Fruit fly (Drosophila melanogaster) whole organism, prepupa: ENCODE measurements around the gene CG10560.

ENCODE experiments used
- CG6854 ChIP-seq: fragments of 200-800 bp; sonication (Bioruptor generic); optimal IDR thresholded peaks from 2 replicates; lab custom pipeline; 2017; ENCODE audit warnings: missing biosample characterization, mild to moderate bottlenecking, missing genetic modification characterization
- CG8119 ChIP-seq: fragments of 200-800 bp; sonication (Bioruptor generic); IDR thresholded peaks from 3 replicates; pipeline ENCODE4 v1.3.6; 2022; ENCODE audit warnings: missing biosample characterization, missing genetic modification characterization
- Eip75B ChIP-seq: fragments of 200-800 bp; sonication (Bioruptor generic); optimal IDR thresholded peaks from 3 replicates; lab custom pipeline; 2016; ENCODE audit warnings: missing biosample characterization, missing genetic modification characterization
- Sox15 ChIP-seq: fragments of 200-800 bp; sonication (Bioruptor generic); optimal IDR thresholded peaks from 3 replicates; lab custom pipeline; 2016; ENCODE audit warnings: missing biosample characterization, missing genetic modification characterization
- fd59A ChIP-seq: fragments of 200-800 bp; sonication (Bioruptor generic); optimal IDR thresholded peaks from 2 replicates; lab custom pipeline; 2017; ENCODE audit warnings: missing biosample characterization, mild to moderate bottlenecking, missing genetic modification characterization, missing genetic modification reagents

DNA sequence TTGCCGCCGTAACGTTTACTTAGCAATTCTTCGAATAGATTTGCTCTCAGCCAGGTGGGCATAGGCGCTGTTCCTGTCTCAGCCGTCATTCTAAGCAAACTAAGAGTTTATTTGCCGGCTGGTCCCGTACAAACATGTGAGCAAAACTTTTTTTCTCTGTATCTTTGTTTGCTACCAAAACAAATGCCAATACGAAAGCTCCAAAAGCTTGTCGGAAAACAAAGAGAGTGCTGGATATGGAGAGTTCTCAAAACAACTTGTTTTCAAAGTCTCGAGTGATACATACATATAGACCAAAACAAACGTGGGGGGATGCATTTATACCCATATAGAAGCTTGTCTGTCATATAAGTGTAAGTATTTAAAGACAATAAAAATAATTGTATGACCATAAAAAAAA, 3.9 kb downstream of the CG10560 start, which contains the start of gene CG10559:
- no peak for TF ChIP-seq CG6854 (GFP tag; lab: Kevin White, UChicago)
- TF ChIP-seq Sox15 (GFP tag; lab: Kevin White, UChicago): no peak
- TF ChIP-seq CG8119 (GFP tag; lab: Robert Waterston, UW): no peak
- TF ChIP-seq fd59A (GFP tag; lab: Kevin White, UChicago): no peak
- no peak for TF ChIP-seq Eip75B (GFP tag; lab: Kevin White, UChicago)
